Worm (Caenorhabditis elegans): Measurements from ENCODE around the gene clec-168.
A peak's percentile ranks its signal among the peaks of the same experiment; 100 is the strongest.

clec-168 gene

ce11 chrIV:1278945-1279344, 22.2 kb downstream of the clec-168 start:
- no peak for TF ChIP-seq T07F8.4 (tag; optimal IDR thresholded peaks at IDR 0.05)
- no peak for TF ChIP-seq ztf-28 (GFP tag; IDR thresholded peaks at IDR 0.05)
- no peak for TF ChIP-seq nhr-120 (GFP tag; IDR thresholded peaks at IDR 0.05)
- no peak for TF ChIP-seq B0019.2 (GFP tag; conservative IDR thresholded peaks at IDR 0.05)
- no peak for TF ChIP-seq F57A8.1 (GFP tag; optimal IDR thresholded peaks at IDR 0.05)
- TF ChIP-seq bed-1 (GFP tag; IDR thresholded peaks at IDR 0.05), result no peak
- no peak for TF ChIP-seq cebp-2 (GFP tag; IDR thresholded peaks at IDR 0.05)
- no peak for TF ChIP-seq ZK185.1 (tag; optimal IDR thresholded peaks at IDR 0.05; ENCODE audit: poor library complexity, severe bottlenecking)
- no peak for TF ChIP-seq F52B5.7 (tag; optimal IDR thresholded peaks at IDR 0.05)
- no peak for TF ChIP-seq ztf-18 (tag; optimal IDR thresholded peaks at IDR 0.05)
- no peak for TF ChIP-seq madf-6 (GFP tag; IDR thresholded peaks at IDR 0.05)
- no peak for TF ChIP-seq athp-1 (tag; optimal IDR thresholded peaks at IDR 0.05)
- TF ChIP-seq lin-40 (tag; optimal IDR thresholded peaks at IDR 0.05), result no peak
- no peak for TF ChIP-seq Y67H2A.10 (GFP tag; conservative IDR thresholded peaks at IDR 0.05)
- no peak for TF ChIP-seq lin-35 (GFP tag; optimal IDR thresholded peaks at IDR 0.05)
- no peak for TF ChIP-seq efl-1 (GFP tag; optimal IDR thresholded peaks at IDR 0.05)

ce11 chrIV:1284877-1285276, 28.1 kb downstream of the clec-168 start:
- TF ChIP-seq nhr-80 (tag; optimal IDR thresholded peaks at IDR 0.05) (peak; percentile 23), ztf-6 (GFP tag; IDR thresholded peaks at IDR 0.05) (no peak), ztf-28 (GFP tag; IDR thresholded peaks at IDR 0.05) (no peak)

ce11 chrIV:1286549-1286948, 29.8 kb downstream of the clec-168 start:
- TF ChIP-seq F57A8.1 (GFP tag; optimal IDR thresholded peaks at IDR 0.05) (no peak), nhr-80 (tag; optimal IDR thresholded peaks at IDR 0.05) (no peak), attf-5 (GFP tag; optimal IDR thresholded peaks at IDR 0.05) (no peak), hmg-1.2 (GFP tag; IDR thresholded peaks at IDR 0.05) (peak; percentile 70; the same call in 1 of the 2 replicates)

ce11 chrIV:1289327-1289726, 32.6 kb downstream of the clec-168 start, which contains the start of gene plst-1:
Gene plst-1, plus strand, starts transcription at chrIV:1289627.
- TF ChIP-seq F23B12.7 (tag; optimal IDR thresholded peaks at IDR 0.05; ENCODE audit: insufficient read depth) (no peak), nhr-27 (tag; optimal IDR thresholded peaks at IDR 0.05) (no peak), nhr-80 (tag; optimal IDR thresholded peaks at IDR 0.05) (no peak), madf-8 (GFP tag; conservative IDR thresholded peaks at IDR 0.05) (no peak), Y95B8A.8 (GFP tag; IDR thresholded peaks at IDR 0.05) (no peak), Y67H2A.10 (GFP tag; conservative IDR thresholded peaks at IDR 0.05) (no peak), rpc-1 (optimal IDR thresholded peaks at IDR 0.05) (no peak), rpc-1 (tag; optimal IDR thresholded peaks at IDR 0.05) (no peak)

ce11 chrIV:1298984-1299383, 42.2 kb downstream of the clec-168 start:
- TF ChIP-seq zfh-2 (GFP tag; conservative IDR thresholded peaks at IDR 0.05) (peak; percentile 67), ceh-79 (tag; optimal IDR thresholded peaks at IDR 0.05) (no peak), Y67H2A.10 (GFP tag; conservative IDR thresholded peaks at IDR 0.05) (no peak), madf-3 (GFP tag; IDR thresholded peaks at IDR 0.05) (no peak)

Data from whole organism, young adult.